Worm (Caenorhabditis elegans) whole organism, L1 larva: Measurements from ENCODE around the gene F41C6.6.

Experiments used
- C16A3.4 ChIP-seq: fragments of 150-350 bp; optimal IDR thresholded peaks from 2 replicates; lab custom pipeline; 2014; ENCODE audit warnings: missing biosample characterization, missing genetic modification characterization
- C34B4.2 ChIP-seq: sonication (generic microtip); optimal IDR thresholded peaks from 2 replicates; lab custom pipeline; 2017; ENCODE audit warnings: mild to moderate bottlenecking, missing genetic modification characterization, missing compliant biosample characterization
- aha-1 ChIP-seq: fragments of 150-350 bp; optimal IDR thresholded peaks from 2 replicates; lab custom pipeline; 2014; ENCODE audit warnings: missing biosample characterization, missing genetic modification characterization
- alr-1 ChIP-seq: fragments of 200-800 bp; sonication (Bioruptor generic); optimal IDR thresholded peaks from 2 replicates; lab custom pipeline; 2018; ENCODE audit warnings: borderline replicate concordance, mild to moderate bottlenecking, missing genetic modification characterization, missing compliant biosample characterization
- blmp-1 ChIP-seq: fragments of 150-350 bp; optimal IDR thresholded peaks from 2 replicates; lab custom pipeline; 2014; ENCODE audit warnings: missing biosample characterization, missing genetic modification characterization
- ceh-90 ChIP-seq: sonication (generic microtip); optimal IDR thresholded peaks from 2 replicates; lab custom pipeline; 2016; ENCODE audit warnings: missing genetic modification characterization, missing compliant biosample characterization
- ces-1 ChIP-seq: fragments of 150-350 bp; optimal IDR thresholded peaks from 2 replicates; lab custom pipeline; 2014; ENCODE audit warnings: missing biosample characterization, missing genetic modification reagents, missing genetic modification characterization
- dpl-1 ChIP-seq, 3 experiments: fragments of 150-350 bp in 2 of 3; sonication (generic microtip) in 1 of 3; optimal IDR thresholded peaks; 2 replicates each; lab custom pipeline; 2014 to 2017; ENCODE audit warnings: missing biosample characterization in 3 of 3, missing genetic modification characterization in 3 of 3, missing genetic modification reagents in 3 of 3
- efl-1 ChIP-seq, 4 experiments: fragments of 150-350 bp; optimal IDR thresholded peaks in 3 of 4; peaks in 1 of 4; 1 replicate in 1 of 4; 2 replicates in 3 of 4; lab custom pipeline; 2014; ENCODE audit warnings: missing biosample characterization in 2 of 4, missing genetic modification characterization in 2 of 4, missing genetic modification reagents in 2 of 4
- efl-3 ChIP-seq: fragments of 200-800 bp; sonication (Bioruptor generic); optimal IDR thresholded peaks from 2 replicates; lab custom pipeline; 2018; ENCODE audit warnings: mild to moderate bottlenecking, missing genetic modification characterization, missing compliant biosample characterization
- egl-27 ChIP-seq, 2 experiments: fragments of 150-350 bp in 1 of 2; sonication (generic microtip); optimal IDR thresholded peaks; 3 replicates each; lab custom pipeline; 2017 to 2018; ENCODE audit warnings: missing biosample characterization in 2 of 2, missing genetic modification characterization in 2 of 2, missing genetic modification reagents in 2 of 2
- elt-2 ChIP-seq: sonication (generic microtip); optimal IDR thresholded peaks from 2 replicates; lab custom pipeline; 2016; ENCODE audit warnings: missing genetic modification characterization, mild to moderate bottlenecking, inconsistent platforms, missing compliant biosample characterization, missing genetic modification reagents
- elt-3 ChIP-seq, 6 experiments: fragments of 150-350 bp in 1 of 6; sonication (generic microtip); optimal IDR thresholded peaks; 2 replicates each; lab custom pipeline; 2017 to 2018; ENCODE audit warnings: missing biosample characterization in 6 of 6, missing genetic modification characterization in 6 of 6, inconsistent platforms in 1 of 6
- ets-5 ChIP-seq: fragments of 200-800 bp; sonication (Bioruptor generic); IDR thresholded peaks from 2 replicates; pipeline ENCODE4 v1.3.6; 2022; ENCODE audit warnings: missing genetic modification characterization, missing compliant biosample characterization
- fkh-10 ChIP-seq: sonication (generic microtip); optimal IDR thresholded peaks from 2 replicates; lab custom pipeline; 2017; ENCODE audit warnings: missing biosample characterization, missing genetic modification reagents, missing genetic modification characterization
- fkh-4 ChIP-seq: sonication (generic microtip); optimal IDR thresholded peaks from 2 replicates; lab custom pipeline; 2016; ENCODE audit warnings: missing compliant biosample characterization, missing genetic modification characterization, borderline replicate concordance
- isw-1 ChIP-seq: fragments of 200-800 bp; sonication (Bioruptor generic); IDR thresholded peaks from 2 replicates; pipeline ENCODE4 v1.3.6; 2022; ENCODE audit warnings: missing genetic modification characterization, missing compliant biosample characterization
- jun-1 ChIP-seq: fragments of 150-350 bp; optimal IDR thresholded peaks from 2 replicates; lab custom pipeline; 2014; ENCODE audit warnings: missing biosample characterization, missing genetic modification reagents, missing genetic modification characterization
- lin-13 ChIP-seq: fragments of 150-350 bp; optimal IDR thresholded peaks from 2 replicates; lab custom pipeline; 2014; ENCODE audit warnings: missing biosample characterization, missing genetic modification reagents, missing genetic modification characterization
- lin-14 ChIP-seq: fragments of 200-800 bp; sonication (Bioruptor generic); optimal IDR thresholded peaks from 2 replicates; lab custom pipeline; 2018; ENCODE audit warnings: mild to moderate bottlenecking, missing genetic modification characterization, moderate library complexity, missing compliant biosample characterization
- lin-35 ChIP-seq, 2 experiments: fragments of 150-350 bp; optimal IDR thresholded peaks; 2 replicates each; lab custom pipeline; 2014; ENCODE audit warnings: missing biosample characterization in 2 of 2, missing genetic modification characterization in 2 of 2, missing genetic modification reagents in 2 of 2
- lir-3 ChIP-seq: sonication (generic microtip); optimal IDR thresholded peaks from 2 replicates; lab custom pipeline; 2016; ENCODE audit warnings: mild to moderate bottlenecking, missing genetic modification characterization, moderate library complexity, missing compliant biosample characterization; ENCODE audit not compliant: poor library complexity
- lsy-2 ChIP-seq, 2 experiments: fragments of 150-350 bp; optimal IDR thresholded peaks; 2 replicates each; lab custom pipeline; 2014; ENCODE audit warnings: missing biosample characterization in 2 of 2, missing genetic modification characterization in 2 of 2
- nhr-11 ChIP-seq: fragments of 150-350 bp; optimal IDR thresholded peaks from 2 replicates; lab custom pipeline; 2014; ENCODE audit warnings: missing biosample characterization, missing genetic modification characterization
- nhr-20 ChIP-seq: sonication (generic microtip); optimal IDR thresholded peaks from 2 replicates; lab custom pipeline; 2016; ENCODE audit warnings: mild to moderate bottlenecking, missing genetic modification characterization, missing compliant biosample characterization
- nhr-237 ChIP-seq: fragments of 150-350 bp; optimal IDR thresholded peaks from 2 replicates; lab custom pipeline; 2014; ENCODE audit warnings: missing biosample characterization, missing genetic modification characterization
- nhr-47 ChIP-seq: sonication (generic microtip); optimal IDR thresholded peaks from 2 replicates; lab custom pipeline; 2016; ENCODE audit warnings: mild to moderate bottlenecking, missing genetic modification characterization, moderate library complexity, missing compliant biosample characterization
- nhr-71 ChIP-seq: sonication (generic microtip); optimal IDR thresholded peaks from 2 replicates; lab custom pipeline; 2016; ENCODE audit warnings: mild to moderate bottlenecking, missing genetic modification characterization, moderate library complexity, missing compliant biosample characterization
- nhr-77 ChIP-seq: fragments of 150-350 bp; optimal IDR thresholded peaks from 2 replicates; lab custom pipeline; 2014; ENCODE audit warnings: missing biosample characterization, missing genetic modification characterization
- nhr-84 ChIP-seq: sonication (generic microtip); optimal IDR thresholded peaks from 2 replicates; lab custom pipeline; 2017; ENCODE audit warnings: missing biosample characterization, missing genetic modification characterization
- nhr-85 ChIP-seq: sonication (generic microtip); peaks from one replicate; lab custom pipeline; 2016; ENCODE audit warnings: missing genetic modification characterization, inconsistent platforms, missing compliant biosample characterization
- pax-3 ChIP-seq: fragments of 200-800 bp; sonication (Bioruptor generic); optimal IDR thresholded peaks from 2 replicates; lab custom pipeline; 2018; ENCODE audit warnings: mild to moderate bottlenecking, missing genetic modification characterization, moderate library complexity, missing compliant biosample characterization
- skn-1 ChIP-seq: fragments of 150-350 bp; optimal IDR thresholded peaks from 2 replicates; lab custom pipeline; 2014; ENCODE audit warnings: missing biosample characterization, missing genetic modification characterization
- snu-23 ChIP-seq: sonication (generic microtip); optimal IDR thresholded peaks from 2 replicates; lab custom pipeline; 2016; ENCODE audit warnings: missing genetic modification characterization, missing compliant biosample characterization
- sup-37 ChIP-seq: fragments of 200-800 bp; sonication (Bioruptor generic); optimal IDR thresholded peaks from 2 replicates; lab custom pipeline; 2018; ENCODE audit warnings: mild to moderate bottlenecking, missing genetic modification characterization, missing compliant biosample characterization
- tbx-2 ChIP-seq: sonication (generic microtip); optimal IDR thresholded peaks from 2 replicates; lab custom pipeline; 2016; ENCODE audit warnings: missing genetic modification characterization, missing compliant biosample characterization
- unc-130 ChIP-seq: fragments of 150-350 bp; optimal IDR thresholded peaks from 2 replicates; lab custom pipeline; 2017; ENCODE audit warnings: missing biosample characterization, missing genetic modification characterization, inconsistent platforms
- unc-30 ChIP-seq: sonication (generic microtip); optimal IDR thresholded peaks from 2 replicates; lab custom pipeline; 2017; ENCODE audit warnings: missing biosample characterization, missing genetic modification characterization
- xbp-1 ChIP-seq: sonication (generic microtip); optimal IDR thresholded peaks from 2 replicates; lab custom pipeline; 2016; ENCODE audit warnings: missing genetic modification characterization, missing compliant biosample characterization
- zag-1 ChIP-seq: fragments of 150-350 bp; optimal IDR thresholded peaks from 2 replicates; lab custom pipeline; 2014; ENCODE audit warnings: missing biosample characterization, missing genetic modification characterization
- ztf-4 ChIP-seq: fragments of 150-350 bp; optimal IDR thresholded peaks from 2 replicates; lab custom pipeline; 2014; ENCODE audit warnings: missing biosample characterization, missing genetic modification characterization

F41C6.6 gene

DNA sequence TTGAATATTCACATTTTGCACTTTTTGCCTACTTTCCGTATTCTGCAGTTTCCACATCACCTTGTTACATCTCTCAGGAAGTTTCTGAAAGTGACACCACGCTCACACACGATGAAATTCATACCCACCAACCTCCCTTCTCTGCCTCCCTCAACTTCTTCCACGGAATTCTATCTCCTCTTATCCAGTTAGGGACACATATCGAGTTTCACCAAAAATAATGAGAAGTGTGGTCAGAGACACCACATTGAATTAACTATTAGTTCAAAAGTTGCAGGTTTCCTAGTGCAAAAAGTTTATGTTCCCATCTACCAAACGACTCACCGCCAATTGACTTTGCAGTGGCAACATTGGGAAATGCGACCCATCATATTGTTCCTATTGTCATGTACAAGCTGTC lies 31.3 kb downstream of the F41C6.6 start:
- TF ChIP-seq unc-130 (tag; lab: Kevin White, UChicago) (no peak), nhr-85 (tag; lab: Kevin White, UChicago) (peak; percentile 17)
- TF ChIP-seq, all 84 proteins: peak for 1

DNA sequence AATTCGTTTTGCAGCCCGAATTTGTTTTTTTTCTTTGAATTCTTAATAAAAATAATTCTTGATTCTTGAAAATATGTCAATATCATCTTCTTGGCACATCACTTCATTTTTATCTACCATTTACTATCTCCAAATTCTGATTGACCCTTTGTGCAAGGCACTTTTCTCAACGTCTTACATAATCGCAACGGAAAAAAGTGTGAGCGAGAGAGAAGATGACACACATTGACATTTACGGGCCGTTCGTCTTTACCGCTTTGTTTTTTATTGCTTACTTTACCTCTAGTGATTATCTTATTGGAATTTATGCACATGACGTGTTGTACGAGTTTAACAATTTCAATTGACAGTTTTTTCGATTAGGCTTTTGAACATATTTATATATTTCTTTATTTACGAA lies 33.1 kb downstream of the F41C6.6 start:
- TF ChIP-seq zag-1 (tag; lab: Kevin White, UChicago), result no peak
- no peak for TF ChIP-seq sup-37 (GFP tag; lab: Kevin White, UChicago)
- no peak for TF ChIP-seq ceh-90 (tag; lab: Kevin White, UChicago)
- TF ChIP-seq lir-3, result no peak

DNA sequence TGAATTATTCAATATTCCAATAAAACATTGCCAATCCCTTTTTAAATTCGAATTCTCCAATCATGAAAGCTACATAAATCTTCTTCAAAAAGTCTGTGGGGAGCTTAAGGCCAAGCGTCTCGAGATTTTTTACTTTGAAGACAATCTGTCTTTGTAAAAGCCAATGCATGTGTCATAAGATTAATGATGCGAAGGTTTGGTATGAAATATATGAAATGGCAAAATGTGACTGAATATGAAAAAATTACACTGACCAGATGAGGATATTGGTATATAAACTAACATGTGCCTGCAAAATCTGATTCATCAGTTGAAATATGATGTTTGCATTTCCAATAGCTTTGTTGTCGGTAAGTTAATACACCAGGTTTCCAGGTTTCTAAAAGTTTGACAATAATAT lies 35.8 kb downstream of the F41C6.6 start, which contains the start of gene C53B7.2:
Gene C53B7.2, plus strand, starts transcription at position 301 of the 400 bp plus-strand sequence.
- TF ChIP-seq lin-14 (GFP tag; lab: Kevin White, UChicago) (peak; percentile 5), lsy-2 (tag; optimal IDR thresholded peaks at IDR 0.05; lab: Kevin White, UChicago) (no peak)

DNA sequence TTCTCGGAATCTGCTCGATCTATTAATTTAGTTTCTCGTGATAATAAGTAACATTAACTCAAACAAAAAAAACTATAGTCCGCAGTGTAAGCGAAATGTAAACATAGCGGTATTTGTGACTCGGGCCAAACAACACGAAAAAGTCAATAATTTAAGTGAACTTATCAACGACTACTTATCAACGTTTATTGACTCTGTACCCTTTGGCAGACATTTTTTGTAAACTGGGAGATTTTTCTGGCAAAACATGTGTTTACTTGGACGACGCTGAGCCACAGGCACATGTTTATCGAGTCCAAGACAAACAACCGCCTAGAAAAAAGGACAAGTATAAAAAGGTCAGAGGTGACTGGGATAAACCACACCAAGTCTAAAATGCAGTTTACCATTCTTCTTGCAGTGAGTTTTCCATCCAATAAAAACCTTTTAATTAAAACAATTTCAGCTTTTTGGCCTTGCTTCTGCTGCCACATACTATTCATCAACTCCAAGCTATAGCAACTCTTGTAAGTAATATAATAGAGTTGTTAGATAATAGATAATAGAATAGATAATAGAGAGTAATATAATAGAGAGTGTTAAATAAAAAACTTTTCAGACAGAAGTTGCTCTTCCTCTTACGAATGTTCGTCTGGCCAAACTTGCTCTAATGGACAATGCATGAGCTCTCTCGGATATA lies 37.2 kb downstream of the F41C6.6 start, which contains the start of gene C53B7.3:
Gene C53B7.3, plus strand, starts transcription at position 362 of the 679 bp plus-strand sequence.
- TF ChIP-seq tbx-2 (tag; lab: Kevin White, UChicago) (peak; percentile 66), lsy-2 (tag; optimal IDR thresholded peaks at IDR 0.05; lab: Kevin White, UChicago) (no peak), efl-1 (optimal IDR thresholded peaks at IDR 0.05; lab: Kevin White, UChicago) (no peak), efl-1 (GFP tag; optimal IDR thresholded peaks at IDR 0.05 in 1 of 2; lab: Kevin White, UChicago) (peak in 1 of 2 experiments; percentile 47), nhr-84 (tag; lab: Kevin White, UChicago) (no peak), efl-3 (GFP tag; lab: Kevin White, UChicago) (no peak), nhr-47 (tag; lab: Kevin White, UChicago) (no peak), nhr-20 (tag; lab: Kevin White, UChicago) (peak; percentile 13), nhr-77 (peak; percentile 47)

DNA sequence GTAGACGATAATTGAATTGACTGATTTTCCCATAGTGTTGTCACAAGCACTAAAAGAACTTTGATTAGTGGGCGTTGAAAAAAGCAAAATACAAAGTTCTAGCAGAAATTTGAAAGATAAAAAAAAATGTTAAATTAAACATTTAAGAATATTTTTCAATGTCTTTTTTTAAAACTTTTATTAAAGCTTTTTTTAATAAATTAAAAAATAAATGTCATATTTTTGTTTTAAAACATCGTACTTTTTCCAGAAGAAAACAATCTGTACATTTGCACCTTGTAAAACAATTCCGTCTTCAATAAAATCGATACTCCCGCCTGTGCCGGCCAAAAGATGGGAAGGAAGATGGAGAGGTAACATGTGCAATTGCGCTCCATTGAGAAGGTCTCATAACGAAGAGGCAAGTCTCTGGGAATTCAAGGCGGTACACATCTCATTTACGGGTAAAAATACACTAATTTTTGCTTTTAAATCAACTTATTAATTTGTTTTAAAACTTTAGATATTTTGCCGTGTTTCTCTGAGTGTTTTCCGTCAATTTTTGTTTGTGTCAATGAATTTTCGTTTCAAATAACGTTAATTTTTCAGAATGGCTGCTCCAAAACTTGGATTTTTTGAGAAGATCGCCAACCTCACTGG lies 40.9 kb downstream of the F41C6.6 start, which contains the start of the genes glr-6 and asg-2:
Gene glr-6, minus strand, starts transcription at position 51 of the 639 bp plus-strand sequence.
Gene asg-2, plus strand, starts transcription at position 589 of the 639 bp plus-strand sequence.
- TF ChIP-seq lsy-2 (tag; optimal IDR thresholded peaks at IDR 0.05; lab: Kevin White, UChicago) (peak; percentile 79 to 92), alr-1 (tag; lab: Kevin White, UChicago) (no peak), xbp-1 (tag; lab: Kevin White, UChicago) (peak; percentile 93), pax-3 (tag; lab: Kevin White, UChicago) (peak; percentile 48), ces-1 (GFP tag; lab: Kevin White, UChicago) (no peak), elt-3 (tag; optimal IDR thresholded peaks at IDR 0.05; lab: Kevin White, UChicago) (peak in 3 of 6 experiments; percentile 26 to 70 (median 30)), egl-27 (tag; optimal IDR thresholded peaks at IDR 0.05; lab: Kevin White, UChicago) (peak in 1 of 2 experiments; percentile 3), nhr-237 (tag; lab: Kevin White, UChicago) (peak; percentile 34), efl-3 (GFP tag; lab: Kevin White, UChicago) (no peak), fkh-10 (GFP tag; lab: Kevin White, UChicago) (peak; percentile 12), fkh-4 (no peak), nhr-85 (tag; lab: Kevin White, UChicago) (peak; percentile 88), ets-5 (no peak), C16A3.4 (peak; percentile 98), C34B4.2 (no peak), snu-23 (GFP tag; lab: Kevin White, UChicago) (peak; percentile 87), skn-1 (tag; lab: Kevin White, UChicago) (peak; percentile 60), isw-1 (GFP tag; lab: Robert Waterston, UW) (peak; percentile 46), lin-13 (GFP tag; lab: Kevin White, UChicago) (peak; percentile 78), ztf-4 (peak; percentile 10), jun-1 (tag; lab: Kevin White, UChicago) (peak; percentile 58), blmp-1 (tag; lab: Kevin White, UChicago) (peak; percentile 76), ceh-90 (tag; lab: Kevin White, UChicago) (no peak), dpl-1 (GFP tag; optimal IDR thresholded peaks at IDR 0.05; lab: Kevin White, UChicago) (peak; percentile 67 to 79 (median 75)), unc-30 (tag; lab: Kevin White, UChicago) (no peak), elt-2 (tag; lab: Kevin White, UChicago) (peak; percentile 27), nhr-11 (tag; lab: Kevin White, UChicago) (peak; percentile 32), lin-35 (GFP tag; optimal IDR thresholded peaks at IDR 0.05; lab: Kevin White, UChicago) (peak; percentile 63 to 89), aha-1 (tag; lab: Kevin White, UChicago) (no peak), nhr-71 (tag; lab: Kevin White, UChicago) (peak; percentile 90)
